Worm (Caenorhabditis elegans) whole organism, L3 larva: Measurements from ENCODE around the gene R05G6.4.

Experiments used
- egl-27 ChIP-seq: sonication (generic microtip); optimal IDR thresholded peaks from 4 replicates; lab custom pipeline; 2017; ENCODE audit warnings: missing biosample characterization, missing genetic modification reagents, missing genetic modification characterization
- elt-1 ChIP-seq: fragments of 150-350 bp; optimal IDR thresholded peaks from 2 replicates; lab custom pipeline; 2014; ENCODE audit warnings: missing biosample characterization, missing genetic modification characterization
- fkh-10 ChIP-seq: sonication (generic microtip); optimal IDR thresholded peaks from 2 replicates; lab custom pipeline; 2017; ENCODE audit warnings: missing biosample characterization, missing genetic modification reagents, missing genetic modification characterization
- nhr-237 ChIP-seq: fragments of 150-350 bp; optimal IDR thresholded peaks from 2 replicates; lab custom pipeline; 2014; ENCODE audit warnings: missing biosample characterization, missing genetic modification characterization
- pha-4 ChIP-seq: fragments of 150-350 bp; optimal IDR thresholded peaks from 2 replicates; lab custom pipeline; 2014; ENCODE audit warnings: missing biosample characterization, missing genetic modification reagents, missing genetic modification characterization
- pqm-1 ChIP-seq: fragments of 150-350 bp; optimal IDR thresholded peaks from 2 replicates; lab custom pipeline; 2017; ENCODE audit warnings: missing biosample characterization, missing genetic modification characterization, inconsistent platforms
- snpc-4 ChIP-seq: fragments of 150-350 bp; optimal IDR thresholded peaks from 2 replicates; lab custom pipeline; 2014; ENCODE audit warnings: missing biosample characterization, missing genetic modification characterization
- zag-1 ChIP-seq: fragments of 150-350 bp; optimal IDR thresholded peaks from 2 replicates; lab custom pipeline; 2014; ENCODE audit warnings: missing biosample characterization, missing genetic modification characterization
- ztf-4 ChIP-seq: fragments of 150-350 bp; optimal IDR thresholded peaks from 2 replicates; lab custom pipeline; 2014; ENCODE audit warnings: missing biosample characterization, missing genetic modification characterization

- TF ChIP-seq pha-4 (tag; lab: Kevin White, UChicago) (no peak), ztf-4 (tag; lab: Kevin White, UChicago) (no peak), zag-1 (tag; lab: Kevin White, UChicago) (no peak), elt-1 (tag; lab: Kevin White, UChicago) (peak; percentile 64), snpc-4 (tag; lab: Kevin White, UChicago) (no peak), egl-27 (no peak), nhr-237 (tag; lab: Kevin White, UChicago) (no peak), fkh-10 (no peak), pqm-1 (no peak)
Measured at ce11 chrIV:7500924-7501323, 12.1 kb upstream of the R05G6.4 start.
